Worm (Caenorhabditis elegans) whole organism, L4/young adult: Measurements from ENCODE around the gene srt-36.
"Not testable (repeated sequence)": the region's sequence is repeated elsewhere in the genome, so short reads cannot be mapped to it uniquely, and the experiment has no call there.

Experiments
- W03F9.2 ChIP-seq: fragments of 150-350 bp; optimal IDR thresholded peaks from 2 replicates; lab custom pipeline; 2014; ENCODE audit warnings: missing biosample characterization, missing genetic modification characterization
- dao-5 ChIP-seq: sonication (generic microtip); optimal IDR thresholded peaks from 2 replicates; lab custom pipeline; 2016; ENCODE audit warnings: missing genotype, missing genetic modification characterization, moderate library complexity, missing compliant biosample characterization
- him-1 ChIP-seq: sonication (generic microtip); optimal IDR thresholded peaks from 2 replicates; lab custom pipeline; 2016; ENCODE audit warnings: missing genotype, missing genetic modification reagents, missing genetic modification characterization, missing compliant biosample characterization

Gene srt-36

ce11 chrV:4268213-4268612 lies at the start of gene srt-36:
srt-36 (minus strand) TSS chrV:4268313.
- TF ChIP-seq him-1; W03F9.2 (tag; lab: Kevin White, UChicago); dao-5: not testable (repeated sequence)

ce11 chrV:4315057-4315456 lies 46.9 kb upstream of the srt-36 start, which contains the start of gene srh-192:
srh-192 (minus strand) TSS chrV:4315157.
- TF ChIP-seq him-1: no peak
- no peak for TF ChIP-seq W03F9.2 (tag; lab: Kevin White, UChicago)
- no peak for TF ChIP-seq dao-5

ce11 chrV:4304240-4304639 lies 36.1 kb upstream of the srt-36 start:
- no peak for TF ChIP-seq dao-5
- no peak for TF ChIP-seq W03F9.2 (tag; lab: Kevin White, UChicago)
- TF ChIP-seq him-1: no peak

- TF ChIP-seq him-1 (no peak), W03F9.2 (tag; lab: Kevin White, UChicago) (no peak), dao-5 (no peak)
Observed at ce11 chrV:4303793-4304192, 35.7 kb upstream of the srt-36 start.

- TF ChIP-seq W03F9.2 (tag; lab: Kevin White, UChicago) (no peak), him-1 (no peak), dao-5 (no peak)
Observed at ce11 chrV:4302842-4303241, 34.7 kb upstream of the srt-36 start.

ce11 chrV:4299741-4300140 lies 31.6 kb upstream of the srt-36 start, which contains the start of gene ZC132.3:
ZC132.3 (minus strand) TSS chrV:4299841.
- TF ChIP-seq him-1 (no peak), W03F9.2 (tag; lab: Kevin White, UChicago) (no peak), dao-5 (no peak)

- TF ChIP-seq dao-5 (no peak), W03F9.2 (tag; lab: Kevin White, UChicago) (no peak), him-1 (no peak)
Observed at ce11 chrV:4298579-4298978, 30.5 kb upstream of the srt-36 start, which contains the start of gene ZC132.11. ZC132.11 (minus strand) TSS chrV:4298679.

ce11 chrV:4295920-4296319 lies 27.8 kb upstream of the srt-36 start, which contains the start of gene F47D2.11:
F47D2.11 (minus strand) TSS chrV:4296020.
- TF ChIP-seq him-1 (no peak), W03F9.2 (tag; lab: Kevin White, UChicago) (no peak), dao-5 (no peak)

- not testable (repeated sequence) for TF ChIP-seq W03F9.2 (tag; lab: Kevin White, UChicago); him-1; dao-5
Observed at ce11 chrV:4293425-4293824, 25.3 kb upstream of the srt-36 start, which contains the start of gene srh-194. srh-194 (minus strand) TSS chrV:4293525.

- TF ChIP-seq W03F9.2 (tag; lab: Kevin White, UChicago); him-1; dao-5: not testable (repeated sequence)
Observed at ce11 chrV:4290093-4290492, 22.0 kb upstream of the srt-36 start, which contains the start of gene srh-193. srh-193 (minus strand) TSS chrV:4290193.

ce11 chrV:4284737-4285136 lies 16.6 kb upstream of the srt-36 start, which contains the start of gene srt-19:
srt-19 (plus strand) TSS chrV:4285037.
- not testable (repeated sequence) for TF ChIP-seq dao-5; W03F9.2 (tag; lab: Kevin White, UChicago); him-1

ce11 chrV:4281699-4282098 lies 13.6 kb upstream of the srt-36 start, which contains the start of gene srt-37:
srt-37 (minus strand) TSS chrV:4281799.
- not testable (repeated sequence) for TF ChIP-seq dao-5; W03F9.2 (tag; lab: Kevin White, UChicago); him-1

ce11 chrV:4278735-4279134 lies 10.6 kb upstream of the srt-36 start, which contains the start of gene srt-20:
srt-20 (minus strand) TSS chrV:4278835.
- TF ChIP-seq W03F9.2 (tag; lab: Kevin White, UChicago); dao-5; him-1: not testable (repeated sequence)

- TF ChIP-seq him-1: no peak
- TF ChIP-seq dao-5: no peak
- TF ChIP-seq W03F9.2 (tag; lab: Kevin White, UChicago): no peak
Observed at ce11 chrV:4273372-4273771, 5.3 kb upstream of the srt-36 start.

- TF ChIP-seq W03F9.2 (tag; lab: Kevin White, UChicago); dao-5; him-1: not testable (repeated sequence)
Observed at ce11 chrV:4271258-4271657, 3.1 kb upstream of the srt-36 start, which contains the start of gene srt-38. srt-38 (minus strand) TSS chrV:4271358.
